Worm (Caenorhabditis elegans) whole organism, L3 larva: ENCODE data around the gene clec-240.

Source experiments
- R02D3.7 ChIP-seq: fragments of 150-350 bp; optimal IDR thresholded peaks from 2 replicates; lab custom pipeline; 2014; ENCODE audit warnings: missing biosample characterization, missing genetic modification characterization
- ama-1 ChIP-seq: fragments of 150-350 bp; optimal IDR thresholded peaks from 2 replicates; lab custom pipeline; 2018
- ceh-16 ChIP-seq: sonication (generic microtip); optimal IDR thresholded peaks from 2 replicates; lab custom pipeline; 2017; ENCODE audit warnings: missing biosample characterization, missing genetic modification characterization
- ceh-28 ChIP-seq: fragments of 150-350 bp; optimal IDR thresholded peaks from 2 replicates; lab custom pipeline; 2014; ENCODE audit warnings: missing biosample characterization, missing genetic modification reagents, missing genetic modification characterization
- ceh-9 ChIP-seq: sonication (generic microtip); optimal IDR thresholded peaks from 2 replicates; lab custom pipeline; 2018; ENCODE audit warnings: missing biosample characterization, missing genetic modification characterization
- nhr-12 ChIP-seq: fragments of 150-350 bp; optimal IDR thresholded peaks from 2 replicates; lab custom pipeline; 2014; ENCODE audit warnings: missing biosample characterization, missing genetic modification characterization
- nhr-76 ChIP-seq: fragments of 150-350 bp; sonication (generic microtip); optimal IDR thresholded peaks from 5 replicates; lab custom pipeline; 2014; ENCODE audit warnings: missing biosample characterization, missing genetic modification characterization
- ztf-11 ChIP-seq: fragments of 150-350 bp; optimal IDR thresholded peaks from 2 replicates; lab custom pipeline; 2014; ENCODE audit warnings: missing biosample characterization, missing genetic modification characterization

- TF ChIP-seq nhr-76 (tag; lab: Kevin White, UChicago): no peak
- TF ChIP-seq ztf-11 (tag; lab: Kevin White, UChicago): no peak
- no peak for TF ChIP-seq ceh-28
- no peak for TF ChIP-seq ama-1 (lab: Kevin White, UChicago)
- no peak for TF ChIP-seq R02D3.7 (tag; lab: Kevin White, UChicago)
- no peak for TF ChIP-seq ceh-9 (tag; lab: Kevin White, UChicago)
- TF ChIP-seq nhr-12: no peak
- no peak for TF ChIP-seq ceh-16 (tag; lab: Kevin White, UChicago)
These were observed 20.6 kb downstream of the clec-240 start for ce11 chrV:17030430-17030829.
